Fruit fly (Drosophila melanogaster) whole organism, pupa: Measurements from ENCODE around the gene Chd1.

Source experiments
- CG10348 ChIP-seq: fragments of 200-800 bp; sonication (Bioruptor generic); IDR thresholded peaks from 2 replicates; pipeline ENCODE4 v1.3.6; 2022; ENCODE audit warnings: missing biosample characterization, missing genetic modification characterization
- CG12605 ChIP-seq: fragments of 200-800 bp; sonication (Bioruptor generic); IDR thresholded peaks from 2 replicates; pipeline ENCODE4 v1.3.6; 2022; ENCODE audit warnings: missing biosample characterization, missing genetic modification characterization
- CG13204 ChIP-seq: fragments of 200-800 bp; sonication (Bioruptor generic); optimal IDR thresholded peaks from 2 replicates; lab custom pipeline; 2018; ENCODE audit warnings: missing biosample characterization, mild to moderate bottlenecking, missing genetic modification characterization, moderate library complexity
- CG14655 ChIP-seq: fragments of 200-800 bp; sonication (Bioruptor generic); optimal IDR thresholded peaks from 3 replicates; lab custom pipeline; 2017; ENCODE audit warnings: mild to moderate bottlenecking, missing biosample characterization, missing genetic modification reagents, missing genetic modification characterization
- CG15710 ChIP-seq: fragments of 200-800 bp; sonication (Bioruptor generic); optimal IDR thresholded peaks from 2 replicates; lab custom pipeline; 2018; ENCODE audit warnings: missing biosample characterization, mild to moderate bottlenecking, missing genetic modification characterization, moderate library complexity
- CG17806 ChIP-seq: fragments of 200-800 bp; sonication (Bioruptor generic); optimal IDR thresholded peaks from 2 replicates; lab custom pipeline; 2018; ENCODE audit warnings: missing biosample characterization, mild to moderate bottlenecking, missing genetic modification characterization, moderate library complexity
- CG32121 ChIP-seq: fragments of 200-800 bp; sonication (Bioruptor generic); IDR thresholded peaks from 2 replicates; pipeline ENCODE4 v1.3.6; 2022; ENCODE audit warnings: missing biosample characterization, missing genetic modification characterization
- CG34367 ChIP-seq: fragments of 200-800 bp; sonication (Bioruptor generic); optimal IDR thresholded peaks from 2 replicates; lab custom pipeline; 2018; ENCODE audit warnings: missing biosample characterization, mild to moderate bottlenecking, missing genetic modification characterization
- CG4496 ChIP-seq: fragments of 200-800 bp; sonication (Bioruptor generic); IDR thresholded peaks from 3 replicates; pipeline ENCODE4 v1.3.6; 2022; ENCODE audit warnings: missing biosample characterization, missing genetic modification characterization
- CG8159 ChIP-seq: fragments of 200-800 bp; sonication (Bioruptor generic); optimal IDR thresholded peaks from 3 replicates; lab custom pipeline; 2018; ENCODE audit warnings: missing biosample characterization, mild to moderate bottlenecking, missing genetic modification characterization, moderate library complexity
- CG8301 ChIP-seq: fragments of 200-800 bp; sonication (Bioruptor generic); optimal IDR thresholded peaks from 2 replicates; lab custom pipeline; 2018; ENCODE audit warnings: missing biosample characterization, mild to moderate bottlenecking, missing genetic modification characterization
- CG9948 ChIP-seq: fragments of 200-800 bp; sonication (Bioruptor generic); optimal IDR thresholded peaks from 2 replicates; lab custom pipeline; 2018; ENCODE audit warnings: missing biosample characterization, mild to moderate bottlenecking, missing genetic modification characterization, moderate library complexity
- D1 ChIP-seq: fragments of 200-800 bp; sonication (Bioruptor generic); optimal IDR thresholded peaks from 2 replicates; lab custom pipeline; 2018; ENCODE audit warnings: missing biosample characterization, mild to moderate bottlenecking, missing genetic modification characterization, moderate library complexity
- EcR ChIP-seq: fragments of 200-800 bp; sonication (Bioruptor generic); optimal IDR thresholded peaks from 3 replicates; lab custom pipeline; 2019; ENCODE audit warnings: missing biosample characterization, missing genetic modification characterization, mild to moderate bottlenecking, moderate library complexity, missing genetic modification reagents
- Ets98B ChIP-seq: fragments of 200-800 bp; sonication (Bioruptor generic); IDR thresholded peaks from 2 replicates; pipeline ENCODE4 v1.3.6; 2022; ENCODE audit warnings: missing biosample characterization, missing genetic modification characterization
- Pif1A ChIP-seq: fragments of 200-800 bp; sonication (Bioruptor generic); optimal IDR thresholded peaks from 3 replicates; lab custom pipeline; 2016; ENCODE audit warnings: missing biosample characterization, missing genetic modification characterization
- Pif1B ChIP-seq: fragments of 200-800 bp; sonication (Bioruptor generic); optimal IDR thresholded peaks from 3 replicates; lab custom pipeline; 2016; ENCODE audit warnings: missing biosample characterization, missing genetic modification characterization
- Snoo ChIP-seq: fragments of 200-800 bp; sonication (Bioruptor generic); optimal IDR thresholded peaks from 3 replicates; lab custom pipeline; 2017; ENCODE audit warnings: missing biosample characterization, mild to moderate bottlenecking, missing genetic modification characterization, inconsistent platforms
- fd96Ca ChIP-seq: fragments of 200-800 bp; sonication (Bioruptor generic); IDR thresholded peaks from 3 replicates; pipeline ENCODE4 v1.3.6; 2022; ENCODE audit warnings: missing biosample characterization, missing genetic modification characterization
- gl ChIP-seq: fragments of 200-800 bp; sonication (Bioruptor generic); optimal IDR thresholded peaks from 2 replicates; lab custom pipeline; 2018; ENCODE audit warnings: missing biosample characterization, mild to moderate bottlenecking, missing genetic modification characterization
- rn ChIP-seq: fragments of 200-800 bp; sonication (Bioruptor generic); IDR thresholded peaks from 2 replicates; pipeline ENCODE4 v1.3.6; 2022; ENCODE audit warnings: missing biosample characterization, missing genetic modification characterization

Chd1 gene

DNA sequence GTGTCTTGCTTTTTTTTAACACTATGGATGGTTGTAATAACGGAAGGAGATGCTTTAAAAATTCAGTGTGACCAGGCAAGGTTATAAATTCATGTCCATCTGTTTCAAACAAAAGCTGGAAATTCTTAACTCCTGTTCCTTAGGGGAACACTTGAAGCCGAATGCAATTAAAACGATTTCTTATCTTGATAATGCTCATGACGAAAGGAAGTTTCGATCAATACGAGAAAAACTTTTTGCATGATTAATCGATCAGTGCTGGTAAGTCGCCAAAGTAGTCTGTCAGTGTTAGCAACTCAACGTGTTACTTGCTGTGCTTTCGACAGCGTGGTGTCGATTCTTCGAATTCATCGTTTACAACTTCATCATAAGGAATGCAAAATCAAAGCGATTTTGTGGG is 33.1 kb downstream of the Chd1 start, which contains the start of gene Rbp9:
Gene Rbp9 (plus strand): TSS at position 291 of the 400 bp plus-strand sequence.
- TF ChIP-seq gl (tag; lab: Kevin White, UChicago) (no peak), CG4496 (GFP tag; lab: Robert Waterston, UW) (no peak), CG12605 (GFP tag; lab: Robert Waterston, UW) (no peak), CG14655 (GFP tag; lab: Kevin White, UChicago) (no peak)
- TF ChIP-seq, all 21 proteins: peak for 0

DNA sequence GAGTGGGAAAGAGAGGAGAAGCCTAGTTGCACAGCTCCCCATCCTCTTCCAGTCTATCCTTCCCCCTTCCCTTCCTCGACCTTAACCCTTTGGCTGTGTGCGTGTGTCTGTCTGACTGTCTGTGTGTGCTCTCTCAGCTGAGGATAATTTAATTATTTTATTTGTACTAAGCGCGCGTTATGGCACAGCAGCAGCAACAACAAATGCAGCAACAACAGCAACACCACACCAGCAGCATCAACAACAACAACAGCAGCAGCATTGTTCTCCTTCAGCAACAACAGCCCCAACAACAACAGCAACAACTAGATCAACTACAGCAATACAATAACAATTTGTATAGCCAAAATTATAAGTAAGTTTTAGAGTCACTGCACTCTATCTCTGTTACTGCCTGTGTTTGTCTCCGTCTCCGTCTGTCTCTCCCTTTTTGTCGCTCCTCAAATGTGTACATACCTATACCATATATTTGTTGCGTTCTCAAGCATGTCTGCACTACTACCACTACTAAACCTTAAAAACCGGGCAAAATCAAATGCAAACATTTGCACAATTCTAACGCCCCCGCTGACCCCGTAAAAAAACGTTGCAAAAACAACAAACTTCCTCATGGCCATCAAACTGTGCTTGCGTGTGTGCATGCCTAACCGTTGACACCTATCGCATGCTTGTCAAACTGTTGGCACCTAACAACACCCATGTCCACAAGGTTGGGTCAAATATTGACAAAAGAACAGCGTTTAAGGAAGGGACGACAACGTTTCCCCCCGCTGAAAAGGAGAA is 41.9 kb downstream of the Chd1 start:
- TF ChIP-seq CG9948 (tag; lab: Kevin White, UChicago) (no peak), CG8301 (no peak), CG34367 (tag; lab: Kevin White, UChicago) (no peak), CG10348 (GFP tag; lab: Robert Waterston, UW) (no peak), fd96Ca (GFP tag; lab: Robert Waterston, UW) (no peak), CG14655 (GFP tag; lab: Kevin White, UChicago) (no peak), CG8159 (tag; lab: Kevin White, UChicago) (no peak), D1 (no peak), CG13204 (GFP tag; lab: Kevin White, UChicago) (no peak), Snoo (tag; lab: Kevin White, UChicago) (no peak), rn (no peak), Pif1B (GFP tag; lab: Kevin White, UChicago) (no peak)

DNA sequence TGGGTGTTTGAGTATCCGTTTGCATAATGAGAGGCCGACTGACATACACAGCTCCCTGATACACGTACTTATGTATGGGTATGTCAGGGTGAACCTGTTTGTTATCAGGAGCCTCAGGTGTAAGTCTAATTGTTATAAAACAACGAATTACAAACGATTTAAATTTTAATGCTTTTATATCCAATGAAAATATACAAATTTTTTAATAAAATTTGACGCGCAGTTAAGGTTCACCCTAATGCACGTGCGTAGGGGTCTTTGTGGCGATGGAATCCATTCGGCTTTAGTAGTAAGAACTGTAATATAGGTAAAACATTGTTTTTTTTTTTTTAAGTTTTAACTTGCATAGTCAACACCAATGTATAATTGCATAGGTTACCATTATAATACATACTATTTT is 43.0 kb downstream of the Chd1 start:
- TF ChIP-seq CG10348 (GFP tag; lab: Robert Waterston, UW) = no peak
- TF ChIP-seq D1 = no peak
- TF ChIP-seq Pif1B (GFP tag; lab: Kevin White, UChicago) = peak; percentile 65
- TF ChIP-seq rn = no peak
- peak; percentile 86 for TF ChIP-seq CG8159 (tag; lab: Kevin White, UChicago)
- no peak; the same call in 1 of the 2 replicates for TF ChIP-seq CG32121 (GFP tag; lab: Robert Waterston, UW)
- TF ChIP-seq CG34367 (tag; lab: Kevin White, UChicago) = peak; percentile 34
- TF ChIP-seq CG8301 = peak; percentile 35
- TF ChIP-seq CG15710 = peak; percentile 45
- peak; percentile 11 for TF ChIP-seq Snoo (tag; lab: Kevin White, UChicago)
- TF ChIP-seq CG4496 (GFP tag; lab: Robert Waterston, UW) = peak; percentile 62
- no peak for TF ChIP-seq CG13204 (GFP tag; lab: Kevin White, UChicago)
- peak; percentile 58 for TF ChIP-seq CG14655 (GFP tag; lab: Kevin White, UChicago)
- peak; percentile 44 for TF ChIP-seq CG12605 (GFP tag; lab: Robert Waterston, UW)
- peak; percentile 39 for TF ChIP-seq CG17806 (tag; lab: Kevin White, UChicago)
- TF ChIP-seq CG9948 (tag; lab: Kevin White, UChicago) = peak; percentile 26
- peak; percentile 54 for TF ChIP-seq Pif1A (GFP tag; lab: Kevin White, UChicago)
- TF ChIP-seq fd96Ca (GFP tag; lab: Robert Waterston, UW) = peak; percentile 71
- TF ChIP-seq Ets98B (GFP tag; lab: Robert Waterston, UW) = peak; percentile 58; the same call in 1 of the 2 replicates
- TF ChIP-seq EcR (GFP tag; lab: Kevin White, UChicago) = no peak
- TF ChIP-seq gl (tag; lab: Kevin White, UChicago) = no peak

dm6 chr2L:2942639-2943038 is 44.9 kb downstream of the Chd1 start:
- TF ChIP-seq CG4496 (GFP tag; lab: Robert Waterston, UW) (peak; percentile 53; the same call in 1 of the 3 replicates), fd96Ca (GFP tag; lab: Robert Waterston, UW) (0 out of 3 replicates have a peak, but pooled peaks have one; percentile 49), CG15710 (no peak), CG8159 (tag; lab: Kevin White, UChicago) (peak; percentile 17), CG34367 (tag; lab: Kevin White, UChicago) (no peak), CG10348 (GFP tag; lab: Robert Waterston, UW) (no peak), rn (no peak), CG14655 (GFP tag; lab: Kevin White, UChicago) (peak; percentile 38), Pif1B (GFP tag; lab: Kevin White, UChicago) (no peak), CG13204 (GFP tag; lab: Kevin White, UChicago) (no peak), Snoo (tag; lab: Kevin White, UChicago) (no peak), CG9948 (tag; lab: Kevin White, UChicago) (peak; percentile 15), gl (tag; lab: Kevin White, UChicago) (no peak), CG32121 (GFP tag; lab: Robert Waterston, UW) (no peak), Pif1A (GFP tag; lab: Kevin White, UChicago) (peak; percentile 13), CG8301 (peak; percentile 25), Ets98B (GFP tag; lab: Robert Waterston, UW) (peak; percentile 57), D1 (no peak), EcR (GFP tag; lab: Kevin White, UChicago) (no peak), CG17806 (tag; lab: Kevin White, UChicago) (peak; percentile 15), CG12605 (GFP tag; lab: Robert Waterston, UW) (no peak)

DNA sequence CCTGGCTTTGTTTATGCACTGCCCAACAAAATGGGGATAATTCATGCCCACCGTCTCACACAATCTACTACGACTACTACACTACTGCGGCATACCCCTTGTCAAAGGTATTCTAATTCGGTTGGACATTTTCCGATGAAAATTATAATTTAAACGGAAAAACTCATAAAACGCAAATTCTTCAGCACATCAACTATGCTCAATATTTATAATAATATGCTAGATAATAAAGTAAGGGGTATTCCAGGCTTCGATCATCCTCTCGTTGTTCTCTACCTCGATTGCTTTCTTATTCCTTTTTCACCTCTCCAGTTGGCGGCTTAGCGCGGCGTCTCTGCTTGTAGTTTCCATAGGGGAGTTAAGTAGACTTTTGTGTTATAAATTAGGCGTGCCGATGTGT is 46.2 kb downstream of the Chd1 start:
- TF ChIP-seq CG14655 (GFP tag; lab: Kevin White, UChicago) (peak; percentile 31), CG8301 (peak; percentile 7), Snoo (tag; lab: Kevin White, UChicago) (no peak)
